Worm (Caenorhabditis elegans): ENCODE measurements around the gene fbxa-53.
"Not testable (repeated sequence)": the region's sequence is repeated elsewhere in the genome, so short reads cannot be mapped to it uniquely, and the experiment has no call there.

fbxa-53 gene

ce11 chrX:1718479-1718878 is at the start of gene fbxa-53:
TSS of gene fbxa-53 (minus strand) at chrX:1718579.
- TF ChIP-seq ceh-45 (GFP tag; IDR thresholded peaks at IDR 0.05) (no peak), madf-2 (tag; optimal IDR thresholded peaks at IDR 0.05) (no peak), T23F11.4 (GFP tag; optimal IDR thresholded peaks at IDR 0.05) (no peak), hlh-6 (tag; optimal IDR thresholded peaks at IDR 0.05) (no peak), fkh-10 (GFP tag; optimal IDR thresholded peaks at IDR 0.05) (no peak), sdc-2 (tag; optimal IDR thresholded peaks at IDR 0.05) (no peak), ref-2 (tag; optimal IDR thresholded peaks at IDR 0.05) (no peak), ceh-24 (tag; optimal IDR thresholded peaks at IDR 0.05) (no peak), unc-55 (GFP tag; optimal IDR thresholded peaks at IDR 0.05) (no peak), nhr-11 (tag; optimal IDR thresholded peaks at IDR 0.05) (no peak), pqm-1 (tag; optimal IDR thresholded peaks at IDR 0.05) (no peak), hlh-30 (tag; optimal IDR thresholded peaks at IDR 0.05; ENCODE audit: insufficient read depth) (no peak), gmeb-2 (tag; optimal IDR thresholded peaks at IDR 0.05) (no peak), ets-4 (tag; optimal IDR thresholded peaks at IDR 0.05) (no peak), ahr-1 (tag; optimal IDR thresholded peaks at IDR 0.05) (no peak), unc-3 (GFP tag; conservative IDR thresholded peaks at IDR 0.05) (no peak), unc-3 (tag; optimal IDR thresholded peaks at IDR 0.05) (no peak), unc-42 (tag; optimal IDR thresholded peaks at IDR 0.05) (no peak), ztf-16 (tag; optimal IDR thresholded peaks at IDR 0.05) (no peak), hlh-13 (GFP tag; optimal IDR thresholded peaks at IDR 0.05) (no peak), elt-2 (tag; optimal IDR thresholded peaks at IDR 0.05) (no peak)

DNA sequence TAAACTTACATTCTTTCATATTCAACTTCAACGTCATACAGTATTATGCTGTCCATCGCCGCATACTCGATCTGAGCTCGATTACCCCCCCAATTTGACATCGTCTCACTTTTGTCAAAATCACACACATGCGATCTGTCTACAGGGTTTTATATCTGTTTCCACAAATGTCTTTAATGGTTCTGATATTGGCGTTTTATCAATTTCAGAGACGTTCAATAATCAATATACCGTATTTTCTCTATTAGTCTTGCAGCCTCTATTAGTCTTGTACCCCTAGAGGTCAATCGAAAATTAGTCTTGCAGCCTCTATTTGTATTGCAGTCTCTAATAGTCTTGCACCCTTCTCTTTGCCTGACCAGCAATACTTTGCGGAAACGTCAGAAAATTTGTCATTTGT is 30.1 kb upstream of the fbxa-53 start, which contains the start of gene Y75D11A.6:
Gene Y75D11A.6 (minus strand): TSS at position 101 of the 400 bp plus-strand sequence.
- TF ChIP-seq pros-1, unc-86, ztf-16 (tag; optimal IDR thresholded peaks at IDR 0.05): not testable (repeated sequence)

- not testable (repeated sequence) for TF ChIP-seq ttx-3 (tag; optimal IDR thresholded peaks at IDR 0.05); ceh-19 (GFP tag; optimal IDR thresholded peaks at IDR 0.05); tbx-7 (tag; optimal IDR thresholded peaks at IDR 0.05)
Measured at ce11 chrX:1746117-1746516, 27.7 kb upstream of the fbxa-53 start, which contains the start of gene Y75D11A.3. TSS of gene Y75D11A.3 (minus strand) at chrX:1746217.

- not testable (repeated sequence) for TF ChIP-seq pha-2 (tag; optimal IDR thresholded peaks at IDR 0.05); K09A11.1 (tag; optimal IDR thresholded peaks at IDR 0.05; ENCODE audit: insufficient read depth); elt-4 (tag; optimal IDR thresholded peaks at IDR 0.05)
Measured at ce11 chrX:1742530-1742929, 24.2 kb upstream of the fbxa-53 start, which contains the start of gene Y75D11A.2. TSS of gene Y75D11A.2 (plus strand) at chrX:1742830.

DNA sequence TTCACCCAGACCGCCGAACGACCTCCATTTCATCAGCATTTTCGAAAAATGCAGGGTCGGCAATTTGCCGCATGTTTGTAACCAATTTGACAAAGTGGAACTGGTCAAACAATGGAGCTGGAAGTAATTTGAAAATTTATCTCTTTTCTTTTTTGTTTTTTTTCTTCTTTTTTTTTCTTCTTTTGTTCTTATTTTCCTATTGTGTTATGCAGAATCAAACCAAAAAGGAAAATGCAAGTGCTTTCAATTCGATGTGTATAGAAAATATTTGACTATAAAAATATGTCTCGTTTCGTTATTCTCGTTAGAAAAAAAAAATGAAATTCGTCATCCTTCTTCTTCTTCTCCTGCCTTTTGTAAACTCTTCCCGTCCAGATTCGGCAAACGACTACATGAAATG is 19.2 kb upstream of the fbxa-53 start, which contains the start of gene F07G6.10:
Gene F07G6.10 (plus strand): TSS at position 301 of the 400 bp plus-strand sequence.
- TF ChIP-seq ceh-19 (GFP tag; optimal IDR thresholded peaks at IDR 0.05), result no peak
- TF ChIP-seq fkh-6 (tag; optimal IDR thresholded peaks at IDR 0.05), result no peak
- no peak for TF ChIP-seq che-1 (tag; optimal IDR thresholded peaks at IDR 0.05)
- no peak for TF ChIP-seq ahr-1 (tag; optimal IDR thresholded peaks at IDR 0.05)
- TF ChIP-seq T23F11.4 (GFP tag; optimal IDR thresholded peaks at IDR 0.05), result no peak
- TF ChIP-seq pat-9 (tag; optimal IDR thresholded peaks at IDR 0.05), result no peak
- no peak for TF ChIP-seq tbx-7 (tag; optimal IDR thresholded peaks at IDR 0.05)
- TF ChIP-seq sdc-2 (tag; optimal IDR thresholded peaks at IDR 0.05), result no peak
- no peak for TF ChIP-seq ets-4 (tag; optimal IDR thresholded peaks at IDR 0.05)
- no peak for TF ChIP-seq nhr-11 (tag; optimal IDR thresholded peaks at IDR 0.05)

DNA sequence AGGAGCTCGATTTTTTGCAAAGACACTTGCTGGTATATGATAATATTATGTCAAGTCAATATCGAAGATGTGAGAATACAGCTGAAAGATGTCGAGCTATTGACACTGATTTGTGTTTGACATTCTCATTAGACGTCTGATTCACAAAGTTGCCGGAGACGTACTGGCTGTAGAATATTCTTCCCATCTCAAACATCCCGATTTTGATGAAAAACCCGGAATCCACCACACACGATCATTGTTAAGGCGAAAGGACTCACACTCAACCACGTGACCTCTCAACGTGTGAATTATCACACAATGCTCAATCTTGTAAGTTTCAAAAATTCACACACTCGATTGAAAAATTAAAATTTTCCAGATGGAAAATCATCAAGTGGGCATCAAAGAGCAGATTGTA is 17.6 kb upstream of the fbxa-53 start, which contains the start of gene F07G6.12:
Gene F07G6.12 (plus strand): TSS at position 301 of the 400 bp plus-strand sequence.
- no peak for TF ChIP-seq hlh-6 (tag; optimal IDR thresholded peaks at IDR 0.05)
- peak; percentile 17 for TF ChIP-seq hlh-30 (tag; optimal IDR thresholded peaks at IDR 0.05; ENCODE audit: insufficient read depth)
